Fruit fly (Drosophila melanogaster): Measurements from ENCODE around the gene Trpgamma.

DNA sequence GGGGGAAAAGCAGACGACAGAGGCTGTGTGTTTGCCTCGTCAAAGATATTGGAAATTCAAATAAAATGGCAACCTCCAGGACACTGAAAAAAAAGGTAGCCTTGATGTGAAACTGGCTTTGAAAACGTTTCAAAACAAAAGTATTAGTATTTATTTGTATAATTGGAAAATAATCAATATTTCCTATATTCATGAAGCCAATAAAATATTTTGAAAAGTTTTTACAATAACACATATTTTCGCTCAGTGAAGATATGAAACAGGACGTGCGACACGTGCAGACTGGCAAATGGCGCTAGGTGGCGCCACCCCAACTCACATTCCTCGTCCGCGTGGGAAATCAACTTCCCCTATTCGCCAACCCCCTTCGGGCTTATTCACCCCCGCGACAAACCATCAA lies 28.7 kb downstream of the Trpgamma start:
- no peak for TF ChIP-seq CG6854 (GFP tag; optimal IDR thresholded peaks at IDR 0.05)
- TF ChIP-seq Hr38 (GFP tag; optimal IDR thresholded peaks at IDR 0.05), result no peak

Data from whole organism, prepupa.